Worm (Caenorhabditis elegans): ENCODE results near the gene F01D5.1.

Gene F01D5.1

DNA sequence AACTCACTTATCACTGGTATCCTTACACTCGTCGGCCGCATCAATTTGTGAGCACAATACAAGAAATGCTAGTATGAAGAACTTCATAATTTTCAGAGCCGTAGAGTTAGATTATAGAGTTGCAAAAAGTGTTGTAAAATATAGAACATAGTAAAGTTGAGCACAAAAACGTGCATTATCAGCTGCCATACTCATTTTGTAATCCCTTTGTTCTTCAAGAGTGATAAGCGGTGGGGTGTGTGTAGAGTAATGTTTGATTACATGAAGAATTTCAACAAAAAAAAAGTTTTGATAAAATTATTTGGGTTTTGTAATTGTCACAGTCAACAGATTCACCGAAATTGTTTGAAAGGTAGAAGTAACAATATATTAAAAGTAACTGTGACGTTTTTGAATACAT lies 14.5 kb downstream of the F01D5.1 start, which contains the start of the genes Y39G8B.13 and Y39G8B.10:
Y39G8B.13 (minus strand) TSS at position 125 of the 400 bp plus-strand sequence.
Y39G8B.10 (minus strand) TSS at position 193 of the 400 bp plus-strand sequence.
- TF ChIP-seq unc-62 (GFP tag; optimal IDR thresholded peaks at IDR 0.05), result no peak

DNA sequence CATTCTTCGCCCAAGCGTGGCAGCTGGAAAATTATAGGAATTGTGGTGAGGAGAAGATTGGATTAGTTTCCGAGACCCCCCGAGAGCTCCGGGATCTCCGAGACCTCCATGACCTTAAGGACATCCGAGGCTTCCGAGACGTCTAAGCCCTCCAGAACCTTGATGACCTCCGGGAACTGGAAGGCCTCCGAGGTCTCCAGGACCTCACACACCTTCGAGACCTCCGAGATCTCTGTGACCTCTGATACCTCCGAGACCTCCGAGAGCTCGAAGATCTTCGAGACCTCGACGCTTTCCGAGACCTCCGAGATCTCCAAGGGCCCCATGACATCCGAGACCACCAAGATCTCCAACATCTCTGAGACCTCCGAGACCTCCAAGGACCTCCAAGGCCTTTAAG lies 15.1 kb downstream of the F01D5.1 start:
- no peak for TF ChIP-seq unc-62 (GFP tag; optimal IDR thresholded peaks at IDR 0.05)

ce11 chrII:13981819-13982218 lies 15.6 kb downstream of the F01D5.1 start:
- no peak for TF ChIP-seq unc-62 (GFP tag; optimal IDR thresholded peaks at IDR 0.05)

- TF ChIP-seq unc-62 (GFP tag; optimal IDR thresholded peaks at IDR 0.05), result no peak
These were observed 16.3 kb downstream of the F01D5.1 start, which contains the start of gene Y39G8B.9 for ce11 chrII:13981097-13981496. Gene Y39G8B.9, plus strand, starts transcription at chrII:13981365.

- no peak for TF ChIP-seq unc-62 (GFP tag; optimal IDR thresholded peaks at IDR 0.05)
These were observed 17.4 kb downstream of the F01D5.1 start, which contains the start of gene sre-48 for ce11 chrII:13979833-13980513. Gene sre-48, minus strand, starts transcription at chrII:13979883.

DNA sequence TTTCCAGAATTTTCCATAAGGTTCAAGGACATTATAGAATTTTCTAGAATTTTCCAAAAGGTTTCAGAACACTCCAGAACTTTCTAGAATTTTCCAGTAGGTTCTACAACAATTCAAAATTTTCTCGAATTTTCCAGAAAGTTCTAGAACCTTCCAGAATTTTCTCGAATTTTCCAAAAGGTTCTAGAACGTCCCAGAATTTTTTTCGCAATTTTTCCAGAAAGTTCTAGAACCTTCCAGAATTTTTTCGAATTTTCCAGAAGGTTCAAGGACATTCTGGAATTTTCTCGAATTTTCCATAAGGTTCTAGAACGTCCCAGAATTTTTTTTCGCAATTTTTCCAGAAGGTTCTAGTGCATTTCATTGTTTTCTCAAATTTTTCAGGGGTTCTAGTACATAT lies 19.7 kb downstream of the F01D5.1 start:
- no peak for TF ChIP-seq unc-62 (GFP tag; optimal IDR thresholded peaks at IDR 0.05)

ce11 chrII:13976161-13976560 lies 21.2 kb downstream of the F01D5.1 start, which contains the start of gene Y39G8B.2:
Gene Y39G8B.2, minus strand, starts transcription at chrII:13976221.
- no peak for TF ChIP-seq unc-62 (GFP tag; optimal IDR thresholded peaks at IDR 0.05)

ce11 chrII:13974136-13974535 lies 23.2 kb downstream of the F01D5.1 start:
- no peak for TF ChIP-seq unc-62 (GFP tag; optimal IDR thresholded peaks at IDR 0.05)

DNA sequence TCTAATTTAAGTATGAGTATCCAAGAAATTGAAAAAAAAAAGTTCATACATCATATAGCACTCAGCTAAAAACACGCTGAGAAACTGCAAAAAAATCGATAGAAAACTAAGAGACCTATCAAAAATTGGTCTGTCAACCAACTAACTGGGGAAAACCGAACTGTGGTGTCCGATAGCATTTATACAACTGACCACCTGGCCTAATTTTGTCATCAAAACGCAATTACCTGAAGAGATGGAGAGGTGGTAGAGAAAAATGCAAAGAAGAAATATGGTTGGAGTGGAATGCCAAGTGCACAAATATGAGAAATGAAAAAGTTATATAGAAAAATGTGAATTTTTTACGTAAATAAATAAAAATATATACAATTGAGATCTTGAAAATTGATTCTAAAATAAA lies 23.9 kb downstream of the F01D5.1 start, which contains the start of gene Y39G8B.1:
Y39G8B.1 (minus strand) TSS at position 299 of the 400 bp plus-strand sequence.
- no peak for TF ChIP-seq unc-62 (GFP tag; optimal IDR thresholded peaks at IDR 0.05)

ce11 chrII:13972199-13972598 lies 25.2 kb downstream of the F01D5.1 start:
- TF ChIP-seq unc-62 (GFP tag; optimal IDR thresholded peaks at IDR 0.05), result no peak

DNA sequence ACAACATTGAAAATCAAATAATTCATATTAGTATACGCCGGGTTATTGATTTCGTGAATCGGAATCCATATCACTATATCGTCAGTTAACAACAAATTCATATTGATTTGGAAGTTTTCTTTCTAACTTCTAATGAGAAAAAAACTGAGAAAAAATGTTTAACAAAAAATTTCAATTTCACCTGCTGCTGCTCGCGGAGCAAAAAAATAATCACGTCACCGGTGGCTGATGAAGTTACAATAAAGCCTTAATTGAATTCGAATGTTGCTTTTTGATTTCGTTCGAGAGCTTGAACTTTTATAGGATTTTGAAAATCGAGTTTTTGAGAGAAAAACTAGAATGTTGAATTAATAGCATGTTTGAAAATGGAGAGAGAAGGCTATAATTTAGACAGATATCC lies 28.4 kb downstream of the F01D5.1 start, which contains the start of gene sre-43:
sre-43 (minus strand) TSS at position 101 of the 400 bp plus-strand sequence.
- TF ChIP-seq unc-62 (GFP tag; optimal IDR thresholded peaks at IDR 0.05), result no peak

DNA sequence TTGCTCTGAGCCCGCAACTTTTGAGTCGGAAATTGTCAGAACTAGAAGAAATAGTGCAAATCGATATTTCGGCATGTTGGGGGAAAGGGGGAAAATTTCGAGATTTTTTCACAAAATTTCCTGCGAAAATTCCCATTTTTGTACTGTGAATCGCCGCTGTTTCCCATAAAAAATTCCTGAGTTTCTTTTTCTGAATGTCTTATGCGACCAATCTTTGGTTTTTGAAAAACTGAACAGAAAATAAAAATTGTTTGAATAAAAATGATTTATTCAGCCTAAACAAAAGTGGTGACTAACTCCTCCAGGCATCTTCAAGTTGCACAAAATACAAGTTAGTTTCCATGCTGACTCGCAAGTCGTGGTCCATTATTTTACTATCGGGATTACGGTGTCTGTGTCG lies 31.1 kb downstream of the F01D5.1 start, which contains the start of gene W07G1.7:
W07G1.7 (minus strand) TSS at position 101 of the 400 bp plus-strand sequence.
- TF ChIP-seq unc-62 (GFP tag; optimal IDR thresholded peaks at IDR 0.05), result no peak

DNA sequence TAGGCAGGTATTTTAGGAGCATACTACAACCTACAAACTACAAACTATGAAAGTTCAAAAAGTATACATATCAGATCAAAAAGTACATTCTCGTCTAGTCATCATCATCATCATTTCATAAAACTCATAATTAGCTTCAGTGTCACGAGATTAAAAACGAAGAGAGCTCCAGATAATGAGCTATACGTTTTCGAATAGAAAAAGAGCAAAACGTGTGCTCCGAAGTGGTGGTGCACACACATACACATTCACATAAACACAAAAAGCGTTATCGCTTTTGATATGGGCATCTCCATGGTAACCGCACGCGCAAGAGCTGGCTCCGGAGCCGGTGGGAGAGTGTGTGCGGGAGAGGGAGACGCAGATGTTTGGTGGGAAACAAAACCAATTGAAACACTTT lies 33.1 kb downstream of the F01D5.1 start:
- TF ChIP-seq unc-62 (GFP tag; optimal IDR thresholded peaks at IDR 0.05), result no peak

- no peak for TF ChIP-seq unc-62 (GFP tag; optimal IDR thresholded peaks at IDR 0.05)
These were observed 35.1 kb downstream of the F01D5.1 start, which contains the start of gene rpi-1 for ce11 chrII:13962319-13962718. Gene rpi-1, minus strand, starts transcription at chrII:13962419.

ce11 chrII:13961567-13961966 lies 35.8 kb downstream of the F01D5.1 start:
- TF ChIP-seq unc-62 (GFP tag; optimal IDR thresholded peaks at IDR 0.05), result no peak

DNA sequence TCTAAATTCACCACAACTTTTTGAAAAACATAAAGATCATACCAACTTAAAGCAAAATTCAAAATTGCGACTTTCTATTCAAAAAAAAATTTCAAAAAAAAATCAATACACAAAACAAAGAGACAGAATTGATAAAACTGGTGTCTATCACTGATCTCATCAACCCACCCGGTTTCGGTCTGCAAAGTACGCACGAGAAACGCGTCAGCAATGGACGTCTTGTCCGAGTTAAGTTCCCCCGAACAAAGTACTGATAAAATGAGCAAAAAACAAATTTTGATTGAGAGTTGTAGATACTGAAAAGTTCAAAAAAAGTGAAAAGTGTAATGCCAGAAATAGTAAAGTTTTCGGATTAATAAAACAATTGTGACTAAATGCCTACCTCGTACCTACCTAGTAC lies 39.0 kb downstream of the F01D5.1 start:
- TF ChIP-seq unc-62 (GFP tag; optimal IDR thresholded peaks at IDR 0.05), result no peak

- TF ChIP-seq unc-62 (GFP tag; optimal IDR thresholded peaks at IDR 0.05), result no peak
These were observed 39.9 kb downstream of the F01D5.1 start, which contains the start of gene zip-3 for ce11 chrII:13957437-13957836. Gene zip-3, minus strand, starts transcription at chrII:13957457.
